Fruit fly (Drosophila melanogaster) whole organism, embryonic: ENCODE data around the gene Sbp2.

Experiments
- BtbVII ChIP-seq: fragments of 200-800 bp; sonication (Bioruptor generic); optimal IDR thresholded peaks from 3 replicates; lab custom pipeline; 2017; ENCODE audit warnings: missing biosample characterization, mild to moderate bottlenecking, missing genetic modification characterization
- CG10147 ChIP-seq: fragments of 200-800 bp; sonication (Bioruptor generic); optimal IDR thresholded peaks from 2 replicates; lab custom pipeline; 2019; ENCODE audit warnings: missing biosample characterization, mild to moderate bottlenecking, missing genetic modification characterization, moderate library complexity
- CG10959 ChIP-seq: fragments of 200-800 bp; sonication (Bioruptor generic); IDR thresholded peaks from 2 replicates; pipeline ENCODE4 v1.3.6; 2022; ENCODE audit warnings: missing biosample characterization, missing genetic modification characterization
- CG11247 ChIP-seq: fragments of 200-800 bp; sonication (Bioruptor generic); IDR thresholded peaks from 2 replicates; pipeline ENCODE4 v1.3.6; 2022; ENCODE audit warnings: missing biosample characterization, missing genetic modification characterization
- CG11456 ChIP-seq: fragments of 200-800 bp; sonication (Bioruptor generic); IDR thresholded peaks from 3 replicates; pipeline ENCODE4 v1.3.6; 2022; ENCODE audit warnings: missing biosample characterization, missing genetic modification characterization
- CG12155 ChIP-seq: fragments of 200-800 bp; sonication (Bioruptor generic); optimal IDR thresholded peaks from 3 replicates; lab custom pipeline; 2016; ENCODE audit warnings: missing biosample characterization, missing genetic modification characterization
- CG14441 ChIP-seq: fragments of 200-800 bp; sonication (Bioruptor generic); IDR thresholded peaks from 2 replicates; pipeline ENCODE4 v1.3.6; 2022; ENCODE audit warnings: missing biosample characterization, missing genetic modification characterization
- CG14667 ChIP-seq: fragments of 200-800 bp; sonication (Bioruptor generic); IDR thresholded peaks from 2 replicates; pipeline ENCODE4 v1.3.6; 2022; ENCODE audit warnings: missing biosample characterization, missing genetic modification characterization
- CG14965 ChIP-seq: fragments of 200-800 bp; sonication (Bioruptor generic); optimal IDR thresholded peaks from 2 replicates; lab custom pipeline; 2016; ENCODE audit warnings: missing biosample characterization, missing genetic modification characterization, borderline replicate concordance
- CG1603 ChIP-seq: fragments of 200-800 bp; sonication (Bioruptor generic); optimal IDR thresholded peaks from 2 replicates; lab custom pipeline; 2019; ENCODE audit warnings: missing biosample characterization, mild to moderate bottlenecking, missing genetic modification characterization, moderate library complexity
- CG17612 ChIP-seq: fragments of 200-800 bp; sonication (Bioruptor generic); IDR thresholded peaks from 2 replicates; pipeline ENCODE4 v1.3.6; 2022; ENCODE audit warnings: missing biosample characterization, missing genetic modification characterization
- CG18262 ChIP-seq: fragments of 200-800 bp; optimal IDR thresholded peaks from 3 replicates; lab custom pipeline; 2019; ENCODE audit warnings: missing biosample characterization, mild to moderate bottlenecking, missing genetic modification characterization, moderate library complexity
- CG3838 ChIP-seq: fragments of 200-800 bp; sonication (Bioruptor generic); optimal IDR thresholded peaks from 3 replicates; lab custom pipeline; 2016; ENCODE audit warnings: missing biosample characterization, missing genetic modification characterization
- CG43689 ChIP-seq: fragments of 200-800 bp; sonication (Bioruptor generic); IDR thresholded peaks from 2 replicates; pipeline ENCODE4 v1.3.6; 2022; ENCODE audit warnings: missing biosample characterization, missing genetic modification characterization
- CG6175 ChIP-seq: fragments of 200-800 bp; sonication (Bioruptor generic); IDR thresholded peaks from 3 replicates; pipeline ENCODE4 v1.3.6; 2022; ENCODE audit warnings: missing biosample characterization, missing genetic modification characterization
- CG6689 ChIP-seq: fragments of 200-800 bp; sonication (Bioruptor generic); IDR thresholded peaks from 2 replicates; pipeline ENCODE4 v1.3.6; 2022; ENCODE audit warnings: missing biosample characterization, missing genetic modification characterization
- CG7556 ChIP-seq: fragments of 200-800 bp; sonication (Bioruptor generic); optimal IDR thresholded peaks from 2 replicates; lab custom pipeline; 2017; ENCODE audit warnings: missing biosample characterization, mild to moderate bottlenecking, missing genetic modification characterization
- CG8944 ChIP-seq: fragments of 200-800 bp; sonication (Bioruptor generic); optimal IDR thresholded peaks from 3 replicates; lab custom pipeline; 2016; ENCODE audit warnings: missing biosample characterization, missing genetic modification characterization
- CrebB ChIP-seq: fragments of 200-800 bp; sonication (Bioruptor generic); optimal IDR thresholded peaks from 3 replicates; lab custom pipeline; 2018; ENCODE audit warnings: missing biosample characterization, mild to moderate bottlenecking, missing genetic modification characterization
- Dip2 ChIP-seq: fragments of 200-800 bp; sonication (Bioruptor generic); IDR thresholded peaks from 2 replicates; pipeline ENCODE4 v1.3.6; 2022; ENCODE audit warnings: missing biosample characterization, missing genetic modification characterization
- Gug ChIP-seq: fragments of 200-800 bp; sonication (Bioruptor generic); IDR thresholded peaks from 4 replicates; pipeline ENCODE4 v1.3.6; 2022; ENCODE audit warnings: missing biosample characterization, missing genetic modification characterization
- HLH4C ChIP-seq: fragments of 200-800 bp; sonication (Bioruptor generic); IDR thresholded peaks from 3 replicates; pipeline ENCODE4 v1.3.6; 2022; ENCODE audit warnings: missing biosample characterization, missing genetic modification characterization; ENCODE audit not compliant: partially characterized antibody
- Hr51 ChIP-seq, 2 experiments: fragments of 200-800 bp; sonication (Bioruptor generic); optimal IDR thresholded peaks; 2 replicates in 1 of 2; 3 replicates in 1 of 2; lab custom pipeline; 2016 to 2018; ENCODE audit warnings: missing biosample characterization in 2 of 2, missing genetic modification characterization in 2 of 2, mild to moderate bottlenecking in 1 of 2, moderate library complexity in 1 of 2
- Hsf ChIP-seq: fragments of 200-800 bp; sonication (Bioruptor generic); optimal IDR thresholded peaks from 3 replicates; lab custom pipeline; 2016; ENCODE audit warnings: missing biosample characterization, missing genetic modification characterization
- Myb ChIP-seq: fragments of 200-800 bp; sonication (Bioruptor generic); optimal IDR thresholded peaks from 2 replicates; lab custom pipeline; 2016; ENCODE audit warnings: missing biosample characterization, missing genetic modification characterization
- NC2α ChIP-seq: fragments of 200-800 bp; sonication (Bioruptor generic); optimal IDR thresholded peaks from 2 replicates; lab custom pipeline; 2016; ENCODE audit warnings: missing biosample characterization, missing genetic modification characterization
- Nf-YC ChIP-seq: fragments of 200-800 bp; optimal IDR thresholded peaks from 3 replicates; lab custom pipeline; 2019; ENCODE audit warnings: missing biosample characterization, mild to moderate bottlenecking, missing genetic modification characterization, moderate library complexity
- Oaz ChIP-seq: fragments of 200-800 bp; sonication (Bioruptor generic); IDR thresholded peaks from 2 replicates; pipeline ENCODE4 v1.3.6; 2022; ENCODE audit warnings: missing biosample characterization, missing genetic modification characterization
- Sin3A ChIP-seq: fragments of >200 bp; optimal IDR thresholded peaks from 2 replicates; lab custom pipeline; 2018
- Ssrp ChIP-seq: fragments of 200-800 bp; sonication (Bioruptor generic); optimal IDR thresholded peaks from 2 replicates; lab custom pipeline; 2018; ENCODE audit warnings: missing biosample characterization, mild to moderate bottlenecking, missing genetic modification characterization, moderate library complexity
- Taf1 ChIP-seq: fragments of 200-800 bp; sonication (Bioruptor generic); IDR thresholded peaks from 2 replicates; pipeline ENCODE4 v1.3.6; 2022; ENCODE audit warnings: missing biosample characterization, missing genetic modification characterization
- ab ChIP-seq: fragments of 200-800 bp; sonication (Bioruptor generic); optimal IDR thresholded peaks from 2 replicates; lab custom pipeline; 2016; ENCODE audit warnings: missing biosample characterization, missing genetic modification characterization
- ara ChIP-seq: fragments of 200-800 bp; sonication (Bioruptor generic); IDR thresholded peaks from 2 replicates; pipeline ENCODE4 v1.3.6; 2022; ENCODE audit warnings: missing biosample characterization, missing genetic modification characterization
- dmrt11E ChIP-seq: fragments of 200-800 bp; sonication (Bioruptor generic); optimal IDR thresholded peaks from 3 replicates; lab custom pipeline; 2018; ENCODE audit warnings: missing biosample characterization, mild to moderate bottlenecking, missing genetic modification characterization, moderate library complexity
- dpn ChIP-seq, 2 experiments: fragments of 200-800 bp; sonication (Bioruptor generic); optimal IDR thresholded peaks; 3 replicates each; lab custom pipeline; 2016; ENCODE audit warnings: missing biosample characterization in 2 of 2, missing genetic modification characterization in 2 of 2
- fu2 ChIP-seq: fragments of 200-800 bp; sonication (Bioruptor generic); optimal IDR thresholded peaks from 2 replicates; lab custom pipeline; 2016; ENCODE audit warnings: missing biosample characterization, missing genetic modification characterization
- gsb ChIP-seq: fragments of 200-800 bp; sonication (Bioruptor generic); IDR thresholded peaks from 2 replicates; pipeline ENCODE4 v1.3.6; 2022; ENCODE audit warnings: missing biosample characterization, missing genetic modification characterization
- kah ChIP-seq: fragments of 200-800 bp; sonication (Bioruptor generic); optimal IDR thresholded peaks from 2 replicates; lab custom pipeline; 2018; ENCODE audit warnings: missing biosample characterization, mild to moderate bottlenecking, missing genetic modification characterization
- knrl ChIP-seq: fragments of 200-800 bp; sonication (Bioruptor generic); IDR thresholded peaks from 3 replicates; pipeline ENCODE4 v1.3.6; 2022; ENCODE audit warnings: missing biosample characterization, missing genetic modification characterization; ENCODE audit not compliant: partially characterized antibody
- pho ChIP-seq: fragments of 200-800 bp; sonication (Bioruptor generic); optimal IDR thresholded peaks from 2 replicates; lab custom pipeline; 2016; ENCODE audit warnings: missing biosample characterization, missing genetic modification characterization
- row ChIP-seq: fragments of 200-800 bp; sonication (Bioruptor generic); IDR thresholded peaks from 3 replicates; pipeline ENCODE4 v1.3.6; 2022; ENCODE audit warnings: missing biosample characterization, missing genetic modification characterization
- sens ChIP-seq: fragments of 200-800 bp; sonication (Bioruptor generic); peaks from one replicate; lab custom pipeline; 2016; ENCODE audit warnings: missing biosample characterization, missing genetic modification characterization
- sim ChIP-seq: fragments of 200-800 bp; sonication (Bioruptor generic); IDR thresholded peaks from 2 replicates; pipeline ENCODE4 v1.3.6; 2022; ENCODE audit warnings: missing biosample characterization, missing genetic modification characterization
- sima ChIP-seq: fragments of 200-800 bp; sonication (Bioruptor generic); optimal IDR thresholded peaks from 2 replicates; lab custom pipeline; 2016; ENCODE audit warnings: missing biosample characterization, missing genetic modification characterization
- slbo ChIP-seq: fragments of 200-800 bp; sonication (Bioruptor generic); IDR thresholded peaks from 2 replicates; pipeline ENCODE4 v1.3.6; 2022; ENCODE audit warnings: missing biosample characterization, missing genetic modification characterization
- slp2 ChIP-seq: fragments of 200-800 bp; sonication (Bioruptor generic); optimal IDR thresholded peaks from 2 replicates; lab custom pipeline; 2016; ENCODE audit warnings: missing biosample characterization, missing genetic modification characterization
- toy ChIP-seq: fragments of 200-800 bp; sonication (Bioruptor generic); IDR thresholded peaks from 2 replicates; pipeline ENCODE4 v1.3.6; 2022; ENCODE audit warnings: missing biosample characterization, missing genetic modification characterization
- trem ChIP-seq: fragments of 200-800 bp; optimal IDR thresholded peaks from 3 replicates; lab custom pipeline; 2019; ENCODE audit warnings: missing biosample characterization, mild to moderate bottlenecking, missing genetic modification characterization, moderate library complexity
- trh ChIP-seq: fragments of 200-800 bp; sonication (Bioruptor generic); optimal IDR thresholded peaks from 2 replicates; lab custom pipeline; 2016; ENCODE audit warnings: missing biosample characterization, missing genetic modification characterization
- zen ChIP-seq: fragments of 200-800 bp; sonication (Bioruptor generic); optimal IDR thresholded peaks from 3 replicates; lab custom pipeline; 2018; ENCODE audit warnings: missing biosample characterization, mild to moderate bottlenecking, missing genetic modification characterization, moderate library complexity

Gene Sbp2

DNA sequence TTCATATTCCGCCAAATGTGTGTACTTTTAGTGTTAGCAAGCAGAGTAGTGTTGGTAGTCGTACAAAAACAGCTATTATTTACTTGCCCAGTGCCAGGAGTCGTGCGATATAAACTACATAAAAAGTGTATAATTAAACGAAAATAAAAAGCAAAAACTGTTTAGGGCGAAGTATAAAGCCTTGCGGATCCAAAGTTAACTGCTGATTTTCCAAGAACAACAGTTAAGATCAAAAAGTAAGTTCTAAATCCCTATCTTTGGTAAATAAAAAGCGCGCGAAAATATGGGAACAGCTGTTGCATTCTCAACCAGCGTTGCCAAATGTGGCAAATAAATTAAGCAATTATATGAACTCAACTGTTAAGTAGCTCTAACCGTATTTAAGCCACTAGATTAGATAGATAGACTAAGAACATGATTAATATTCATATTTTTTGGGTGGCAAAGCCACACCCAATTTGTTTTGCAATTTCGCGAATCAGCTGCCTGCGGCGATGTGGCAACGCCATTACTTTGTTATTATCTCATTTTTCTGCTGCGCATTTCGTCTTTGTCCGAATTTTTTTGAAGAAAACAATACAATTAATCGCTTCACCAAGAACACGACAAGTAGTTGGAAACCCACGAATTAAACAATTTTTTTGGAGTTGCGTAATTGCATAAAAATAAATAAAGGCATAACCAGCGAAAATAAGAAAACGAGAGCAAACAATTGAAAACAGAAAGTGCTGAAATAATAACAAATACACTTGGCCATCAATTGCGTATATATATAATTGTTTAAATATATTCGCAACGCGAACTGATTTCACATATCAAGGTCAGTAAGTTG is 36.5 kb downstream of the Sbp2 start, which contains the start of the genes Prim1 and CG7083 (continued):
- TF ChIP-seq Taf1 (GFP tag; lab: Robert Waterston, UW), result no peak
- TF ChIP-seq CG3838 (GFP tag; lab: Kevin White, UChicago), result no peak
- TF ChIP-seq HLH4C (GFP tag; lab: Robert Waterston, UW), result no peak
- 0 out of 3 replicates have a peak, but pooled peaks have one; percentile 8 for TF ChIP-seq CG11456 (GFP tag; lab: Robert Waterston, UW)
- TF ChIP-seq slbo (GFP tag; lab: Robert Waterston, UW), result peak; percentile 75
- TF ChIP-seq CG14441, result no peak
- TF ChIP-seq slp2, result peak; percentile 55
- TF ChIP-seq kah (GFP tag; lab: Kevin White, UChicago), result no peak
- TF ChIP-seq trem (tag; lab: Kevin White, UChicago), result peak; percentile 63
- no peak for TF ChIP-seq CG43689 (GFP tag; lab: Robert Waterston, UW)
- TF ChIP-seq CG17612 (GFP tag; lab: Robert Waterston, UW), result no peak
- peak; percentile 47 for TF ChIP-seq CG18262
- peak; percentile 43 to 52 for TF ChIP-seq dpn (GFP tag; optimal IDR thresholded peaks at IDR 0.05; lab: Kevin White, UChicago)
- TF ChIP-seq CG6689 (GFP tag; lab: Robert Waterston, UW), result peak; percentile 37; the same call in 1 of the 2 replicates
- TF ChIP-seq Hsf, result peak; percentile 66
- no peak for TF ChIP-seq NC2α
- TF ChIP-seq dmrt11E (tag; lab: Kevin White, UChicago), result peak; percentile 47
- no peak for TF ChIP-seq CG6175
- no peak for TF ChIP-seq toy (GFP tag; lab: Robert Waterston, UW)
- TF ChIP-seq sim (GFP tag; lab: Robert Waterston, UW), result no peak
- TF ChIP-seq Oaz (GFP tag; lab: Robert Waterston, UW), result no peak
- peak; percentile 78 for TF ChIP-seq Sin3A (lab: Kevin White, UChicago)
- peak; percentile 63 for TF ChIP-seq zen (tag; lab: Kevin White, UChicago)
- peak; percentile 14 for TF ChIP-seq Ssrp (tag; lab: Kevin White, UChicago)
- peak; percentile 87 for TF ChIP-seq CG1603 (tag; lab: Kevin White, UChicago)
- peak; percentile 71 for TF ChIP-seq pho (GFP tag; lab: Kevin White, UChicago)
- TF ChIP-seq gsb, result no peak
- TF ChIP-seq CG12155, result peak; percentile 48
- TF ChIP-seq CG11247 (GFP tag; lab: Robert Waterston, UW), result no peak
- TF ChIP-seq Dip2, result no peak
- peak; percentile 55 for TF ChIP-seq Myb
- peak; percentile 93 for TF ChIP-seq sens (GFP tag; lab: Kevin White, UChicago)
- peak; percentile 38 for TF ChIP-seq CG7556 (GFP tag; lab: Kevin White, UChicago)
- TF ChIP-seq CG10147 (GFP tag; lab: Kevin White, UChicago), result peak; percentile 34
- peak; percentile 32 for TF ChIP-seq fu2 (GFP tag; lab: Kevin White, UChicago)
- no peak for TF ChIP-seq knrl (GFP tag; lab: Robert Waterston, UW)
- TF ChIP-seq Gug (GFP tag; lab: Robert Waterston, UW), result peak; percentile 23; the same call in 1 of the 4 replicates
- peak; percentile 42; the same call in 1 of the 2 replicates for TF ChIP-seq ara (GFP tag; lab: Robert Waterston, UW)
- TF ChIP-seq CG8944 (GFP tag; lab: Kevin White, UChicago), result peak; percentile 33
- no peak for TF ChIP-seq CG14965 (GFP tag; lab: Kevin White, UChicago)
- no peak for TF ChIP-seq CrebB (tag; lab: Kevin White, UChicago)
- TF ChIP-seq Nf-YC (tag; lab: Kevin White, UChicago), result peak; percentile 47
- no peak for TF ChIP-seq ab
- no peak for TF ChIP-seq trh (GFP tag; lab: Kevin White, UChicago)
- peak; percentile 57 to 66 for TF ChIP-seq Hr51 (GFP tag; optimal IDR thresholded peaks at IDR 0.05; lab: Kevin White, UChicago)
- peak; percentile 68 for TF ChIP-seq row (GFP tag; lab: Robert Waterston, UW)
- TF ChIP-seq CG14667 (GFP tag; lab: Robert Waterston, UW), result no peak
- peak; percentile 32; the same call in 1 of the 2 replicates for TF ChIP-seq CG10959 (GFP tag; lab: Robert Waterston, UW)
- TF ChIP-seq sima, result no peak
- peak; percentile 44 for TF ChIP-seq BtbVII (GFP tag; lab: Kevin White, UChicago)
